Worm (Caenorhabditis elegans): Measurements from ENCODE around the gene ZK813.2.

ce11 chrX:3399917-3400316 lies 43.7 kb upstream of the ZK813.2 start, which contains the start of gene cht-1:
- TF ChIP-seq him-1 (tag; optimal IDR thresholded peaks at IDR 0.05), result no peak
- no peak for TF ChIP-seq dao-5 (tag; optimal IDR thresholded peaks at IDR 0.05)
